Worm (Caenorhabditis elegans): ENCODE data around the gene Y53G8AR.9.

ce11 chrIII:3343463-3343862 is 22.4 kb upstream of the Y53G8AR.9 start:
- no peak for TF ChIP-seq unc-62 (GFP tag; optimal IDR thresholded peaks at IDR 0.05)
- no peak for TF ChIP-seq snpc-4 (tag; optimal IDR thresholded peaks at IDR 0.05)
- no peak for TF ChIP-seq nhr-76 (tag; optimal IDR thresholded peaks at IDR 0.05)
- no peak for TF ChIP-seq nhr-237 (tag; optimal IDR thresholded peaks at IDR 0.05)
- TF ChIP-seq mep-1 (tag; optimal IDR thresholded peaks at IDR 0.05), result no peak
- no peak for TF ChIP-seq flh-1 (GFP tag; optimal IDR thresholded peaks at IDR 0.05)
- TF ChIP-seq blmp-1 (tag; optimal IDR thresholded peaks at IDR 0.05), result no peak
- no peak for TF ChIP-seq unc-39 (tag; optimal IDR thresholded peaks at IDR 0.05)
- TF ChIP-seq nhr-12 (tag; optimal IDR thresholded peaks at IDR 0.05), result no peak
- TF ChIP-seq M03D4.4 (tag; optimal IDR thresholded peaks at IDR 0.05), result no peak
- no peak for TF ChIP-seq ztf-11 (tag; optimal IDR thresholded peaks at IDR 0.05)
- no peak for TF ChIP-seq lin-13 (tag; optimal IDR thresholded peaks at IDR 0.05)
